Fruit fly (Drosophila melanogaster): ENCODE results near the gene Lk.

Gene Lk

dm6 chr3L:14531802-14532201 lies 28.8 kb downstream of the Lk start (continued):
- no peak for TF ChIP-seq CG15696 (tag; optimal IDR thresholded peaks at IDR 0.05)
- no peak for TF ChIP-seq CG15479 (GFP tag; optimal IDR thresholded peaks at IDR 0.05)
- TF ChIP-seq CG13624 (GFP tag; optimal IDR thresholded peaks at IDR 0.05), result no peak
- TF ChIP-seq vvl (GFP tag; IDR thresholded peaks at IDR 0.05), result no peak
- no peak for TF ChIP-seq Six4 (GFP tag; optimal IDR thresholded peaks at IDR 0.05)
- no peak for TF ChIP-seq CG2889 (GFP tag; IDR thresholded peaks at IDR 0.05)
- no peak for TF ChIP-seq lbe (GFP tag; optimal IDR thresholded peaks at IDR 0.05)
- no peak for TF ChIP-seq pum (GFP tag; optimal IDR thresholded peaks at IDR 0.05)
- TF ChIP-seq CG18599 (GFP tag; optimal IDR thresholded peaks at IDR 0.05), result no peak
- no peak for TF ChIP-seq CG1647 (GFP tag; optimal IDR thresholded peaks at IDR 0.05)
- TF ChIP-seq CG1603 (tag; optimal IDR thresholded peaks at IDR 0.05), result no peak
- TF ChIP-seq Sox102F (GFP tag; optimal IDR thresholded peaks at IDR 0.05), result no peak
- peak; percentile 32; the same call in 1 of the 2 replicates for TF ChIP-seq ranshi (GFP tag; IDR thresholded peaks at IDR 0.05)
- no peak for TF ChIP-seq CG4820 (GFP tag; optimal IDR thresholded peaks at IDR 0.05)
- no peak for TF ChIP-seq fu2 (GFP tag; optimal IDR thresholded peaks at IDR 0.05)
- TF ChIP-seq CG17802 (tag; optimal IDR thresholded peaks at IDR 0.05), result no peak
- no peak for TF ChIP-seq CG13894 (tag; optimal IDR thresholded peaks at IDR 0.05)
- TF ChIP-seq CG34376 (GFP tag; optimal IDR thresholded peaks at IDR 0.05), result no peak
- TF ChIP-seq cad (GFP tag; optimal IDR thresholded peaks at IDR 0.05), result no peak
- TF ChIP-seq Nf-YB (GFP tag; optimal IDR thresholded peaks at IDR 0.05), result no peak
- TF ChIP-seq nau (GFP tag; optimal IDR thresholded peaks at IDR 0.05), result no peak
- TF ChIP-seq grn (GFP tag; optimal IDR thresholded peaks at IDR 0.05), result no peak
- no peak for TF ChIP-seq sob (GFP tag; IDR thresholded peaks at IDR 0.05)
- TF ChIP-seq CG2678 (tag; optimal IDR thresholded peaks at IDR 0.05), result peak; percentile 41
- TF ChIP-seq ato (GFP tag; IDR thresholded peaks at IDR 0.05; ENCODE audit: partially characterized antibody), result no peak
- no peak for TF ChIP-seq CG10274 (GFP tag; optimal IDR thresholded peaks at IDR 0.05)
- TF ChIP-seq CG15073 (GFP tag; optimal IDR thresholded peaks at IDR 0.05), result no peak
- TF ChIP-seq CG11504 (tag; optimal IDR thresholded peaks at IDR 0.05), result peak; percentile 62
- TF ChIP-seq CG16813 (GFP tag; IDR thresholded peaks at IDR 0.05; ENCODE audit: partially characterized antibody), result no peak
- TF ChIP-seq grau (tag; optimal IDR thresholded peaks at IDR 0.05), result peak; percentile 20
- no peak for TF ChIP-seq hbn (GFP tag; IDR thresholded peaks at IDR 0.05; ENCODE audit: partially characterized antibody)
- no peak for TF ChIP-seq Myb (GFP tag; optimal IDR thresholded peaks at IDR 0.05)
- no peak for TF ChIP-seq Pdp1 (GFP tag; optimal IDR thresholded peaks at IDR 0.05)
- TF ChIP-seq CG10654 (GFP tag; optimal IDR thresholded peaks at IDR 0.05), result no peak
- no peak for TF ChIP-seq ash1 (GFP tag; optimal IDR thresholded peaks at IDR 0.05)
- no peak for TF ChIP-seq CG9876 (GFP tag; optimal IDR thresholded peaks at IDR 0.05)
- TF ChIP-seq Rx (GFP tag; IDR thresholded peaks at IDR 0.05), result no peak
- no peak for TF ChIP-seq p53 (GFP tag; optimal IDR thresholded peaks at IDR 0.05)
- TF ChIP-seq Sox100B (GFP tag; optimal IDR thresholded peaks at IDR 0.05), result peak; percentile 5
- TF ChIP-seq Xbp1 (GFP tag; optimal IDR thresholded peaks at IDR 0.05), result peak; percentile 9
- TF ChIP-seq B-H1 (GFP tag; IDR thresholded peaks at IDR 0.05), result no peak
- TF ChIP-seq lmd (GFP tag; IDR thresholded peaks at IDR 0.05), result no peak
- no peak for TF ChIP-seq CG8089 (GFP tag; optimal IDR thresholded peaks at IDR 0.05)
- TF ChIP-seq pita (GFP tag; optimal IDR thresholded peaks at IDR 0.05), result no peak
- TF ChIP-seq tup (GFP tag; optimal IDR thresholded peaks at IDR 0.05), result no peak
- TF ChIP-seq CG7372 (GFP tag; IDR thresholded peaks at IDR 0.05), result no peak
- TF ChIP-seq CG11085 (GFP tag; IDR thresholded peaks at IDR 0.05), result no peak
- no peak for TF ChIP-seq sima (GFP tag; optimal IDR thresholded peaks at IDR 0.05)
- TF ChIP-seq bigmax (GFP tag; optimal IDR thresholded peaks at IDR 0.05), result no peak
- TF ChIP-seq YL-1 (GFP tag; optimal IDR thresholded peaks at IDR 0.05), result no peak
- no peak for TF ChIP-seq insv (GFP tag; optimal IDR thresholded peaks at IDR 0.05)
- TF ChIP-seq dmrt11E (tag; optimal IDR thresholded peaks at IDR 0.05), result peak; percentile 41
